Worm (Caenorhabditis elegans): Measurements from ENCODE around the gene C07G3.8.

C07G3.8 gene

ce11 chrV:3464897-3465296 lies 37.0 kb downstream of the C07G3.8 start:
- TF ChIP-seq nhr-28 (tag; optimal IDR thresholded peaks at IDR 0.05) (no peak), unc-62 (GFP tag; optimal IDR thresholded peaks at IDR 0.05 in 1 of 2) (peak in 1 of 2 experiments; percentile 92), unc-62 (tag; optimal IDR thresholded peaks at IDR 0.05) (no peak)

ce11 chrV:3463514-3463913 lies 38.4 kb downstream of the C07G3.8 start, which contains the start of gene slc-28.1:
Gene slc-28.1 (plus strand): TSS chrV:3463814.
- TF ChIP-seq sdz-12 (GFP tag; optimal IDR thresholded peaks at IDR 0.05) (no peak), lin-39 (tag; optimal IDR thresholded peaks at IDR 0.05) (no peak), daf-8 (GFP tag; IDR thresholded peaks at IDR 0.05) (no peak), nhr-77 (tag; optimal IDR thresholded peaks at IDR 0.05) (no peak), hif-1 (tag; optimal IDR thresholded peaks at IDR 0.05) (no peak), ZK546.5 (tag; optimal IDR thresholded peaks at IDR 0.05) (no peak)

ce11 chrV:3459919-3460318 lies 42.0 kb downstream of the C07G3.8 start, which contains the start of gene slc-28.2:
Gene slc-28.2 (plus strand): TSS chrV:3460219.
- TF ChIP-seq ZK546.5 (tag; optimal IDR thresholded peaks at IDR 0.05) (no peak), R02D3.7 (tag; optimal IDR thresholded peaks at IDR 0.05) (no peak), lin-39 (tag; optimal IDR thresholded peaks at IDR 0.05) (no peak), Y105C5A.15 (GFP tag; IDR thresholded peaks at IDR 0.05) (no peak), daf-16 (GFP tag; optimal IDR thresholded peaks at IDR 0.05) (no peak), daf-16 (tag; optimal IDR thresholded peaks at IDR 0.05) (no peak), skn-1 (tag; optimal IDR thresholded peaks at IDR 0.05) (no peak), snpc-4 (tag; optimal IDR thresholded peaks at IDR 0.05) (no peak), F26F4.8 (GFP tag; conservative IDR thresholded peaks at IDR 0.05) (no peak), daf-8 (GFP tag; IDR thresholded peaks at IDR 0.05) (no peak)

ce11 chrV:3455135-3455747 lies 46.7 kb downstream of the C07G3.8 start:
- TF ChIP-seq lin-39 (tag; optimal IDR thresholded peaks at IDR 0.05) (no peak), nhr-111 (GFP tag; optimal IDR thresholded peaks at IDR 0.05) (no peak), daf-19 (GFP tag; conservative IDR thresholded peaks at IDR 0.05) (0 out of 2 replicates have a peak, but pooled peaks have one; percentile 28), zip-11 (GFP tag; IDR thresholded peaks at IDR 0.05) (no peak), F26F4.8 (GFP tag; conservative IDR thresholded peaks at IDR 0.05) (no peak), ztf-11 (tag; optimal IDR thresholded peaks at IDR 0.05) (no peak), fkh-10 (GFP tag; optimal IDR thresholded peaks at IDR 0.05) (no peak), hlh-30 (tag; optimal IDR thresholded peaks at IDR 0.05; ENCODE audit: insufficient read depth) (no peak), ceh-20 (GFP tag; IDR thresholded peaks at IDR 0.05) (no peak), nhr-102 (tag; optimal IDR thresholded peaks at IDR 0.05) (peak; percentile 58), unc-62 (GFP tag; optimal IDR thresholded peaks at IDR 0.05 in 1 of 2) (peak in 1 of 2 experiments; percentile 2), unc-62 (tag; optimal IDR thresholded peaks at IDR 0.05) (no peak), pha-4 (GFP tag; IDR thresholded peaks at IDR 0.05) (peak; percentile 41; the same call in 1 of the 2 replicates), pha-4 (tag; optimal IDR thresholded peaks at IDR 0.05) (no peak), ama-1 (optimal IDR thresholded peaks at IDR 0.05) (no peak), vab-7 (GFP tag; IDR thresholded peaks at IDR 0.05) (peak; percentile 51; the same call in 1 of the 2 replicates), ctbp-1 (GFP tag; IDR thresholded peaks at IDR 0.05) (no peak), mxl-2 (GFP tag; conservative IDR thresholded peaks at IDR 0.05) (no peak), egl-43 (GFP tag; IDR thresholded peaks at IDR 0.05) (no peak), F37D6.2 (tag; optimal IDR thresholded peaks at IDR 0.05) (no peak), snpc-1.2 (GFP tag; IDR thresholded peaks at IDR 0.05) (peak; percentile 38; the same call in 1 of the 2 replicates), lim-7 (GFP tag; IDR thresholded peaks at IDR 0.05) (peak; percentile 67), nhr-42 (GFP tag; IDR thresholded peaks at IDR 0.05) (no peak), saeg-2 (GFP tag; IDR thresholded peaks at IDR 0.05) (no peak), nhr-11 (tag; optimal IDR thresholded peaks at IDR 0.05) (no peak), unc-130 (GFP tag; optimal IDR thresholded peaks at IDR 0.05) (no peak), daf-16 (GFP tag; optimal IDR thresholded peaks at IDR 0.05) (peak in 1 of 2 experiments; percentile 35), daf-16 (tag; optimal IDR thresholded peaks at IDR 0.05) (no peak), hmg-1.1 (GFP tag; IDR thresholded peaks at IDR 0.05) (0 out of 2 replicates have a peak, but pooled peaks have one; percentile 28), R02D3.7 (tag; optimal IDR thresholded peaks at IDR 0.05) (no peak), lin-13 (GFP tag; optimal IDR thresholded peaks at IDR 0.05) (no peak)

Measured in whole organism, L4 larva.